Fruit fly (Drosophila melanogaster): Measurements from ENCODE around the gene CG10970.
A peak's percentile ranks its signal among the peaks of the same experiment; 100 is the strongest.

DNA sequence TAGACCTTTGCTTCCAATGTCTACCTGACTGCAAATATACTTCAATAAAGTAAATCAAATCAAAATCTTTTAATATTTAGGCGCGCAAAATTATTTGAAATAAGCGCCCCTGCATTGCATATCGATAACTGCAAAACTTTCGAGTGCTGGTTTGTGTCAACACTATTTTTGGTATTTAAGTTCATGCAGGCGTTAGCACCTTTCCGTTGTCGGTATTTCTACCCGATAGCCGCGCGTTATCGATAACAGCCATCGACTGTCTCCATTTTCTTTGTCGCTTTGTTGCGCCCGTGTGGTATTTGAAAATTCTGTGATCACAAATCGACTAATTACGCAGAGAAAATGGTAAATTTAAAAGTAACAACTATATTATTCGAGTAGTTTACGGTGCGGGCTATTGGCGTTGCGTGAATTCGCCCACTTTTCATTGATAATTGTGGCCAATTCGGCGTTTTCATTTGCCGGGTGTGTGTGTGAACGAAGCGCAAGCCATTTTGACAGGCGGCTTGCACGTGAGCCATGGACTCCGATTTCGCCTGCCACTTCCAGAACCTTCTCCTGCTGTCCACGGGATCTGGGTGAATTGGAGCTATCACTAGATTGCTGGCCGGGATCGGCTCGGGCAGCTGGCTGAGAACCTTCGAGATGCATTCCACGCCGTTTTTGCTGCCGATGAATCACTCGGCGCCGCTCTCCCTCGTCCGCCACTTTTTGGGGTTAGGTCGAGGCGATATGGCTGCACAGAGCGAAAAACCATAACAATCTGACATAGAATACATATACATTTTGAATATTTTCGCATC lies 18.2 kb upstream of the CG10970 start, which contains the start of gene CCT2:
- no peak for TF ChIP-seq Hr39 (GFP tag; optimal IDR thresholded peaks at IDR 0.05)
- no peak for TF ChIP-seq CG6808 (GFP tag; optimal IDR thresholded peaks at IDR 0.05)
- no peak for TF ChIP-seq Lpt (GFP tag; optimal IDR thresholded peaks at IDR 0.05)
- TF ChIP-seq esn (GFP tag; optimal IDR thresholded peaks at IDR 0.05), result peak; percentile 3
- TF ChIP-seq svp (GFP tag), result peak; percentile 88
